Worm (Caenorhabditis elegans): ENCODE measurements around the gene F47B8.5.

Gene F47B8.5

DNA sequence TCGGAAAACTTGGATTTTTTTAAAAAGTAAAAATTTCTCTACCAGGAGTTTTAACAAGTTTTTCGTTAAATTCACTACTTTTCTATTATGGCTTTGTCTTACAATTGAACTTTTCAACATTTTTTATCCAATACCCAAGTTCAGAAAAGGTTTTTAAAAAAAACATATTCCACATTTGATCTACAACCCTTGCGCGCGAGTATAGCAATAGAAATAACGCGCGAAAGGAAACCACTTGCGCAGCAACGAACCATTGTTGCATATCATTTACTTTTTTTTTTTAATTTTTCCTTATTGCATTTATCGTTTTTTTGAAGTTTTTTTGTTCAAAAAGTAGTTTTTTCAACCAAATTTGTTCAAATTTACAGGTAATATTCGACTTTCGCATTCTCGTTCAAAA is 41.9 kb downstream of the F47B8.5 start, which contains the start of gene F40G12.11 (continued):
- no peak for TF ChIP-seq mdl-1 (tag; optimal IDR thresholded peaks at IDR 0.05)
- no peak for TF ChIP-seq zag-1 (tag; optimal IDR thresholded peaks at IDR 0.05)
- TF ChIP-seq hlh-30 (tag; optimal IDR thresholded peaks at IDR 0.05; ENCODE audit: insufficient read depth): no peak

DNA sequence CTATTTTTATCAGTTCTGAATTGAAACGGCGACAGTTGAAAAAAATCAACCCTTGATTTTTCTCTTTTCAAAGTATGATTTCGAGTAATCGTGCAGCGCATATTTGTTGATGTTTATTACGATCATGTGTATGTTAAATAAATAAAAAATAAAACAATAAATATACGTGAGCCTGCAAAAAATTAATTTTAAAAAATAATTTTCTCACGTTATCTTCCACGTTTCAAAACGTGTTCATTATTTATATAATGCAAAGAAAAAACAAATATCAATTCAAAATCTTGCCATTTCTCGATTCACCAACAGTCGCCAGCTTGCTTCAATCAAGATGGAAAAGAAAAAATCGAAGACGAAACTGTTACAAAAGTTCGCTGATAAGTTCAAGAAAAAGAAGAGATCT is 44.4 kb downstream of the F47B8.5 start, which contains the start of gene F40G12.10:
F40G12.10 (plus strand) TSS at position 301 of the 400 bp plus-strand sequence.
- TF ChIP-seq Y5F2A.4 (GFP tag; optimal IDR thresholded peaks at IDR 0.05): no peak
- no peak for TF ChIP-seq nhr-237 (tag; optimal IDR thresholded peaks at IDR 0.05)
- no peak for TF ChIP-seq mep-1 (tag; optimal IDR thresholded peaks at IDR 0.05)
- TF ChIP-seq daf-19 (GFP tag; conservative IDR thresholded peaks at IDR 0.05): no peak
- TF ChIP-seq F49E8.2 (tag; optimal IDR thresholded peaks at IDR 0.05; ENCODE audit: borderline replicate concordance): no peak
- no peak for TF ChIP-seq saeg-2 (GFP tag; IDR thresholded peaks at IDR 0.05)
- no peak for TF ChIP-seq hif-1 (tag; optimal IDR thresholded peaks at IDR 0.05)
- no peak for TF ChIP-seq dve-1 (tag; optimal IDR thresholded peaks at IDR 0.05; ENCODE audit: insufficient read depth)
- no peak for TF ChIP-seq F10B5.3 (tag; optimal IDR thresholded peaks at IDR 0.05)
- TF ChIP-seq duxl-1 (tag; optimal IDR thresholded peaks at IDR 0.05; ENCODE audit: poor library complexity): no peak
- no peak for TF ChIP-seq hlh-30 (tag; optimal IDR thresholded peaks at IDR 0.05; ENCODE audit: insufficient read depth)
- no peak for TF ChIP-seq ztf-7 (tag; optimal IDR thresholded peaks at IDR 0.05)
- no peak for TF ChIP-seq tag-97 (GFP tag; IDR thresholded peaks at IDR 0.05)
- TF ChIP-seq nhr-11 (tag; optimal IDR thresholded peaks at IDR 0.05): no peak
- TF ChIP-seq lin-39 (tag; optimal IDR thresholded peaks at IDR 0.05): no peak
- no peak for TF ChIP-seq lin-15B (tag; optimal IDR thresholded peaks at IDR 0.05)
- no peak for TF ChIP-seq unc-130 (GFP tag; optimal IDR thresholded peaks at IDR 0.05)
- TF ChIP-seq dmd-9 (GFP tag; IDR thresholded peaks at IDR 0.05): no peak
- no peak for TF ChIP-seq R02D3.7 (tag; optimal IDR thresholded peaks at IDR 0.05)
- no peak for TF ChIP-seq nhr-41 (GFP tag; IDR thresholded peaks at IDR 0.05)

DNA sequence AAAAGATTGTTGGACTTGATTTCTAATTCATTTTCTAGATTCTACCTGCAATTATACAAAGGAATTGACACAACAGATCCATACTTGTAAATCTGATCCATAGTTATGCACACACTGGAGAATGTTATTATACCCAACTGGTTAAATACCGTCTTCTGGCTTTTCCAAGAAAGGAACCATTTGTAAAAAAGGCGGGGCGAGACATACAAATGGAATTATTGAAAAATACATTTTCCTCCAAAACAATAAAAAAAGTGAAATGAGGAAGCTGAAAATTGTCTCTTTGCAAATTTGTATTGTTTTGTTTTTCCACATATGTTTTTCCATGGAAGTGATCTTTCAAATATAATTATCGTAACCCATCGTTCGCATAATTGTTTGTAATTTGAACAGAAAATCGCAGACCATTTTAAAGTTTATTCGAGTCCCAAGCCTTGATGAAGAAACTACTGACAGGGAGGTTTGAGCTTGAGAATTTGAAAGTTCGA is 45.4 kb downstream of the F47B8.5 start, which contains the start of the genes srt-74 and F40G12.9:
srt-74 (minus strand) TSS at position 101 of the 488 bp plus-strand sequence.
F40G12.9 (plus strand) TSS at position 438 of the 488 bp plus-strand sequence.
- TF ChIP-seq F49E8.2 (tag; optimal IDR thresholded peaks at IDR 0.05; ENCODE audit: borderline replicate concordance): no peak
- no peak for TF ChIP-seq ceh-32 (tag; optimal IDR thresholded peaks at IDR 0.05; ENCODE audit: poor library complexity)
- TF ChIP-seq mes-2 (tag; optimal IDR thresholded peaks at IDR 0.05; ENCODE audit: poor library complexity, severe bottlenecking): no peak
- no peak for TF ChIP-seq F37D6.2 (tag; optimal IDR thresholded peaks at IDR 0.05)
- no peak for TF ChIP-seq rbr-2 (tag; optimal IDR thresholded peaks at IDR 0.05)
- no peak for TF ChIP-seq ama-1 (optimal IDR thresholded peaks at IDR 0.05)
- TF ChIP-seq spr-3 (GFP tag; optimal IDR thresholded peaks at IDR 0.05): no peak
- TF ChIP-seq aly-2 (tag; optimal IDR thresholded peaks at IDR 0.05): no peak
- no peak for TF ChIP-seq gei-8 (GFP tag; optimal IDR thresholded peaks at IDR 0.05)

DNA sequence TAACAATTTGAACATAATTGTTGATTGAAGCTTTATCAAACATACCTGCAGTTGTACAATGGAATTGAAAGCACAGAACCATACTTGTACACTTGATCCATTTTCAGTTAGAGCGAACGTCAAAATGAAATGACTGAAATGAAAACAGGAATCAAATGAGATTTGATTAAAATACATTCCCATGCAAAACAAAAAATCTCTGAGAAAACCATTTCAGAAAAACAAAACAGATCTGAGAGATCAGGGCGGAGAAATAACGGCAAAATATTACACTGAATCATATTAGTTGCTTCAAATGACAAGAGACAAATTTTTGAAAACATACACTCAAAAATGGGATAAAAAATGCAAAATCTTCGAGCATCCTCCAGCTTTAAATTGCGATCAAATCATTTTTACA is 47.9 kb downstream of the F47B8.5 start, which contains the start of gene srt-33:
srt-33 (minus strand) TSS at position 101 of the 400 bp plus-strand sequence.
- TF ChIP-seq dmd-8 (GFP tag; IDR thresholded peaks at IDR 0.05): no peak

DNA sequence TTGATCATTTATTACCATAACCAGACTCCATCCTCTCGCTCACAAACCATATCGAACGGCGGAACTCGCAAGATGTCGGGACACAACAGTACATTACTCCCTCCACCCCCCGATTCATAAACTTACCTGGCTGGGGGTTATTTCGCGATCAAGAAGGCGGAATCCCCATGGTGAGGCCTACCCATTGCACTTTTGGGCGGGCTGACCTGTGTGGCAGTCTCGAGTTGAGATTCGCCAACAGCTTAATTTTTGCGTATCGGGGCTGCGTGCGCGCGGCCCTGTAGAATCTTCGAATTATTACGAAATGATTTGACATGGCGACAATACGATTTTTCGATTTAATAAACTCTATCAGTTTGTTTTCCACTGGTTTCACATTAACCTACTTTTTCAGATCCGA is 50.2 kb downstream of the F47B8.5 start:
- peak; percentile 54 for TF ChIP-seq aha-1 (tag)
- 0 out of 2 replicates have a peak, but pooled peaks have one; percentile 6 for TF ChIP-seq Y48G9A.11 (GFP tag; IDR thresholded peaks at IDR 0.05)

Measured in whole organism, L4 larva.